Worm (Caenorhabditis elegans): Measurements from ENCODE around the gene htp-2.

DNA sequence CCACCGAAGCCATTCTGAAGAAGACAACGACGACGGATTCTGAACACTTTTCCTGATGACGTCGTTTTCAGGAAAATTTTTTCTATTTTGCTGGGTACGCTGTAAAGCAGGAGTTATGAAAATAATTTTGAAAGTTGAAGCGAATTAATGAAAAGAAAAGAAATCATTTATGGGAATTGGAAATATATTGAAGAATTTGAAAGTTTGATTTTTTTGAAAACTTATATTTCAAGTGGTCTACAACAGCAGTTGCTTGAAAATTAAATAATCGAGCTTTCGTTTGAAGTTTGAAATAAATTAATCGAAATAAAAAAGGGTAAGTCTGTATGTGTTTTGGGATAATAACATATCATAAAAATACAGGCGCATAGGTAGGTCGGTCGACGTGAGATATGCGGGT, 35.4 kb upstream of the htp-2 start, which contains the start of gene shl-1:
- TF ChIP-seq nhr-237 (tag; optimal IDR thresholded peaks at IDR 0.05) (no peak), snpc-4 (tag; optimal IDR thresholded peaks at IDR 0.05) (no peak), fkh-10 (GFP tag; optimal IDR thresholded peaks at IDR 0.05) (no peak), aly-2 (tag; optimal IDR thresholded peaks at IDR 0.05) (no peak), fos-1 (tag; optimal IDR thresholded peaks at IDR 0.05) (no peak), nfya-1 (tag; optimal IDR thresholded peaks at IDR 0.05; ENCODE audit: insufficient read depth) (no peak), nhr-76 (tag; optimal IDR thresholded peaks at IDR 0.05) (no peak)
